Fruit fly (Drosophila melanogaster): ENCODE data around the gene Sf3b1.

- TF ChIP-seq Sin3A (optimal IDR thresholded peaks at IDR 0.05) (no peak), ttk (optimal IDR thresholded peaks at IDR 0.05) (no peak), insv (optimal IDR thresholded peaks at IDR 0.05) (no peak), psq (optimal IDR thresholded peaks at IDR 0.05) (no peak), Myc (optimal IDR thresholded peaks at IDR 0.05) (no peak), h (optimal IDR thresholded peaks at IDR 0.05) (no peak)
Observed at dm6 chr2L:606165-606564, 38.0 kb downstream of the Sf3b1 start.

All from Kc167 (cell line).